Worm (Caenorhabditis elegans) whole organism, mixed stage, embryonic: ENCODE measurements around the gene T23F11.11.

Experiments used
- elt-3 ChIP-seq: fragments of 150-350 bp; optimal IDR thresholded peaks from 2 replicates; lab custom pipeline; 2014; ENCODE audit warnings: missing biosample characterization, missing genetic modification characterization
- lsy-2 ChIP-seq: fragments of 150-350 bp; optimal IDR thresholded peaks from 2 replicates; lab custom pipeline; 2014; ENCODE audit warnings: missing biosample characterization, missing genetic modification characterization
- mab-5 ChIP-seq: fragments of 150-350 bp; optimal IDR thresholded peaks from 2 replicates; lab custom pipeline; 2014; ENCODE audit warnings: missing biosample characterization, missing genetic modification characterization
- mls-2 ChIP-seq: sonication (generic microtip); optimal IDR thresholded peaks from 2 replicates; lab custom pipeline; 2016; ENCODE audit warnings: mild to moderate bottlenecking, missing genetic modification characterization, moderate library complexity, missing compliant biosample characterization
- nhr-237 ChIP-seq: fragments of 150-350 bp; optimal IDR thresholded peaks from 2 replicates; lab custom pipeline; 2014; ENCODE audit warnings: missing biosample characterization, missing genetic modification characterization

ce11 chrIII:4622375-4623130 is 48.8 kb downstream of the T23F11.11 start, which contains the start of gene lron-5:
- TF ChIP-seq nhr-237 (tag; lab: Kevin White, UChicago) (no peak), lsy-2 (tag; lab: Kevin White, UChicago) (no peak), elt-3 (no peak), mab-5 (no peak), mls-2 (no peak)
